Worm (Caenorhabditis elegans) whole organism, L1 larva: ENCODE measurements around the gene irld-2.

ENCODE experiments used
- egl-13 ChIP-seq: sonication (generic microtip); optimal IDR thresholded peaks from 2 replicates; lab custom pipeline; 2016; ENCODE audit warnings: missing genotype, missing genetic modification reagents, missing genetic modification characterization, missing compliant biosample characterization
- egl-27 ChIP-seq, 2 experiments: fragments of 150-350 bp in 1 of 2; sonication (generic microtip); optimal IDR thresholded peaks; 3 replicates each; lab custom pipeline; 2017 to 2018; ENCODE audit warnings: missing biosample characterization in 2 of 2, missing genetic modification characterization in 2 of 2, missing genetic modification reagents in 2 of 2
- fkh-10 ChIP-seq: sonication (generic microtip); optimal IDR thresholded peaks from 2 replicates; lab custom pipeline; 2017; ENCODE audit warnings: missing biosample characterization, missing genetic modification reagents, missing genetic modification characterization
- nhr-85 ChIP-seq: sonication (generic microtip); peaks from one replicate; lab custom pipeline; 2016; ENCODE audit warnings: missing genetic modification characterization, inconsistent platforms, missing compliant biosample characterization
- unc-86 ChIP-seq: sonication (generic microtip); optimal IDR thresholded peaks from 2 replicates; lab custom pipeline; 2016; ENCODE audit warnings: missing genetic modification characterization, missing compliant biosample characterization

DNA sequence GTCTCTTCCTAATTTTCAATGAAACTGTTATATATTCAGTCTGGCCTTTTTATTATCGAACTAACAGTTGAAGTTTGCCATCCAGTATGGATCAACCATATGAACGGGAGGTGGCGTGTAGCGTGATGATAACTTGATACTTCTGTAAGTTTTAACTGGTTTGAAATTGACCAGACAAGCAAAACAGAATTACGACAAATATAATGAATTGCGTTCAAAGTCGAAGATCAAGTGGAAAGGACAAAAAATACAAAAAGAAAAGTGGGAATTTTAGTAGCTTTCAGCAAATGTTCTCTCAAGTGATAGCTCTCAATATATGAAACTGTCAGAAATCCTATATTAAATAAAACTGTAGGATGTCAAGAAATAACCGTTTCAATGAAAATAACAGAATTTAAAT lies 18.0 kb downstream of the irld-2 start, which contains the start of the genes C49F8.14 and gem-1:
- TF ChIP-seq egl-27 (tag; optimal IDR thresholded peaks at IDR 0.05; lab: Kevin White, UChicago) (no peak), nhr-85 (tag; lab: Kevin White, UChicago) (no peak), egl-13 (tag; lab: Kevin White, UChicago) (no peak), unc-86 (no peak), fkh-10 (no peak)
